Fruit fly (Drosophila melanogaster) whole organism: ENCODE results near the gene TfIIFalpha.

Source experiments
- CG8478 ChIP-seq: fragments of >200 bp; optimal IDR thresholded peaks from 2 replicates; lab custom pipeline; 2018; ENCODE audit warnings: inconsistent platforms
- Dll ChIP-seq: fragments of >200 bp; optimal IDR thresholded peaks from 2 replicates; lab custom pipeline; 2017
- EcR ChIP-seq, 2 experiments: fragments of >200 bp; optimal IDR thresholded peaks; 2 replicates each; lab custom pipeline; 2017; ENCODE audit warnings: missing biosample characterization in 2 of 2, missing genetic modification characterization in 2 of 2, missing genetic modification reagents in 2 of 2
- pan ChIP-seq: fragments of >200 bp; optimal IDR thresholded peaks from 2 replicates; lab custom pipeline; 2017
- psq ChIP-seq: fragments of >200 bp; optimal IDR thresholded peaks from 2 replicates; lab custom pipeline; 2017
- usp ChIP-seq: fragments of >200 bp; optimal IDR thresholded peaks from 2 replicates; lab custom pipeline; 2017; ENCODE audit warnings: missing biosample characterization, missing genetic modification characterization, mixed read lengths

The TfIIFalpha gene

DNA sequence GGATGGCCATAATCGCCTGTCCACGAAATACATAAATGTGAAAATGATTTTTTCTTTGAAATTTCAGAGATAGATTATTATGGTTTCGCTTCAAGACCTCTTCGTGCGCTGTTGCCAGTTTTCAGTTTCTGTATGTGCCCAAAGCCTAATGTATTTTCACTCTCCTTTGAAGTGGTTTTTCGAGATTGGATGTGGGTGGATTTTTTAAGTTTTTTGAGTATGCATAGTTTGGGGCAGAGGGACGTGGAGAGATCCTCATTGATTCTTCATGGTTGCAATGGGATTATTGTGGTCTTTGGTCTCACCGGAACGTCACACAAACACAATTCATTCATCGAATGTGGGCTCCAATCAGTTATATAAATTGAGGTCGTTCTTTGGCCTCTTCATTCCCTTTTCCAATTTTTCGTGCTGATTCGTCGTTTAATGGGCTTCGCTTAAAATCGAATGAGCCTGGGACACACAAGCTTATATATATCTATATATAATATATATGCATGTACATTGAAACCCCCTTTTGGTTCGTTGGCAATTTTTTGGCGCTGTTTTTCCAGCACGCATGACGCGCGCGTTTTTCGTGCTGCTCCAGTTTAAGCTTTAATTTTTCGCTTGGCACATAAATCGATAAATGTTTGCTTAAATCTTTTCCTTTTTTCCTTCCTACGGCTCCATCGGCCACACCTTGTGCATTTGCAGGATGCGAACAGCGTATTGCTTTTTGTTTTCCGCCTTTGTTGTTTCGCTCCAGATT lies 31.4 kb downstream of the TfIIFalpha start:
- no peak for TF ChIP-seq Dll
- TF ChIP-seq CG8478 (lab: Kevin White, UChicago) = no peak
- no peak for TF ChIP-seq usp (GFP tag; lab: Kevin White, UChicago)
- no peak for TF ChIP-seq EcR (GFP tag; optimal IDR thresholded peaks at IDR 0.05; lab: Kevin White, UChicago)
- TF ChIP-seq pan (lab: Kevin White, UChicago) = no peak
- no peak for TF ChIP-seq psq

DNA sequence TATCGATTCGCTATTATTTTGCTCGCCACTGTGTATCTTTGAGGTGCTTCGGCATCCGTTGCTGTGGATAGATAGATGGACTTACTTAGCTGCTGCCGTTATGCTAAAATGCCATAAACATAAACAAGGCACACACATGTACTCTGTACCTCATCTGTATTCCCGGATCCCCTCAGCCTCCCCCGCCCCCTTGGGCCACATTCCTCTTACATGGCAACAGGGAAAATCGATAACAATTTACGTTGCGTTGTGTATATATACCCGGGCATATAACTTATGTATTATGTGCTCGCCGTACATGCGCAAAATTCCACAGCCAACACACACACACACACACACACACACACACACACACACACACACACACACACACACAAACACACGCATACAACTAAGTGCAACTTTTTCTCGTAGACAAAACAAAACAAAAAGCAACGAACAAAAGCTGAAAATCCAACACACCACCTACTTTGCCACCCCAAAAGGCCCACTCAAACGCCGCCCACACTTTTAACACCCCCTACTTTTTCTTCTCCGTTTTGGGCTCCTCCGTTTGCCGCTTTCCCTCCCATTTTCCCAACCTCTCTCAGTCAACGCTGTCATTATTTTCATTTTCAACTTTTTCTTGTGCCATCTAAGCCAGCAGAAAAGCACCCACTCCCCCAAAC lies 33.6 kb downstream of the TfIIFalpha start:
- TF ChIP-seq CG8478 (lab: Kevin White, UChicago) = no peak
- TF ChIP-seq psq = no peak

DNA sequence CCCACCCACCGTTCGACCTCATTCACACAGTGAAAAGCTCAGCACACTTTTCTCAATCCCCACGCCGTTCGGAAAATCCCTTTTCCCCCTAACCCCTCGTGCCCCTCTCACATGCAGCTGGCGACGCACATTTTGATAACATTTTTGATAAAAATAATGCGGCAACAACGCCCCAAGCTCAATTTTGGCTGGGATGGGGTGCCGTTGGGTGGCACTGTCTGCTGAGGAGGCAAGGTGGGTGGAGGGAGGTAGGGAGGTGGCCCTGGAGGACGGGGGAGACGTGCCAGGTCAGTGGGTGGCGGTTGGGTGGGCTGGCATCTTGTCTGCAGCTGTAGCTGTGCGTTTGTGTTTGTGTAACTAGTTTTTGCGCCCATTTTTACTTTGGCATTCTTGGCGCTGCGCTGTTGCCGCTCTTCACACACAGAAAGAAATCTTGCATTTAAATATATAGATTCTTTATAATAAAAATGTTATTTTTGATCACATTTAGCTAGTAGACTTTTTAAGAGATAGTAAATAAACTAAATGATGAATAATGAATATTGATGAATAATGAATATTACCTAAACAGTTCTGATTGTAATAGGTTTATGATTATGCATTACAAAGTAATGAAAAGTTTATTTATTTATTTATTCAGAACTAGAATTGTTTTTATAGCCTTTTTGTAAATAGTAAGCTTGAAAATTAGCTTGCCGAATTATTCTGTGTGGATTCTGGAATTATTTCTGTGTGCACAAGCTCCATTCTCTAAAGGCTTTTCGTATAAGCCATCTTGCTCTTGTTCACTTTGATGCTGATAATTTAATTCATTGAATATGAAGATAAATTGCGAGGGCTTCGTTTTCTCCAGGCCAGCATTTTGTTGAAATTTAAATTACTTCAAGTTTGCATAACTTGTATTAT lies 34.4 kb downstream of the TfIIFalpha start:
- TF ChIP-seq CG8478 (lab: Kevin White, UChicago) = no peak
- TF ChIP-seq EcR (GFP tag; optimal IDR thresholded peaks at IDR 0.05; lab: Kevin White, UChicago) = no peak
- TF ChIP-seq psq = no peak
- no peak for TF ChIP-seq usp (GFP tag; lab: Kevin White, UChicago)
- TF ChIP-seq pan (lab: Kevin White, UChicago) = no peak
- TF ChIP-seq Dll = no peak

DNA sequence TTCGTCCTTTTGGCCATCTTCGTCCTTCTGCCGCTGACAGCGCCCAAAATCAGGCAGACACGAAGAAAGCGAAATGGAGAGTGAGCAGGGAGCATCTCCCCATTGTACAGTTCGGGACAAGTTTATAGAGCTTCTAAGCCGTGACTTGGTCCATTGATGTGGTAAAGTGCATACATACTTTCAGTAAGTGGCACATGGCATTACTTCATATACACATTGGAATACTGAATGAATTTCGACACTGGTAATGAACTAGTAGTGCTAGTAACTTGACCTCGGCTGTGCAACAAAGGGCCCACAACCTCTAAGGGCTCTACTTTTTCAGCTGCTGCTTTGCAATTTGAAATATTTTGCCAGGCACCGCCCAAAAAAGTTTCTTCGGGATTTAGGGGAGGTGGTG lies 36.0 kb downstream of the TfIIFalpha start:
- TF ChIP-seq usp (GFP tag; lab: Kevin White, UChicago) (no peak), CG8478 (lab: Kevin White, UChicago) (no peak), Dll (no peak)

DNA sequence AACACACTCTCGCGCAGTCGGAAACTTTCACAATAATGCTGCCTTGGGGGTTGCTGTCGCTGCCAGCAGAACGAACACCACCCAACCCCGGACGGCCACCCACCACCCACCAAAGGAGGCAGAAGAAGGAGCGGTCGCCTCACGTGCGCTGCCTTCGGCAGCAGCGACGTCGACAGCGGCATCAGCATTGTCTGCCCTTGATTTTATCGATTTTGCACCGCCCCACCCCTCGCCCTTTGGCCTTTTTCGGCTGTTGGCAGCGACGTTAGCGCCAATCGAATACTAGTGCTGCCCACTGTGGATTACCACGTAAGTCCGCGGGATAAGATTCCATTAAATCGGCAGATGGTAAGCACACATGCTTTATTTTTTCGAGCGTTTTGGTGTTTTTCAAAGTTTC lies 38.8 kb downstream of the TfIIFalpha start:
- no peak for TF ChIP-seq CG8478 (lab: Kevin White, UChicago)
- no peak for TF ChIP-seq Dll

DNA sequence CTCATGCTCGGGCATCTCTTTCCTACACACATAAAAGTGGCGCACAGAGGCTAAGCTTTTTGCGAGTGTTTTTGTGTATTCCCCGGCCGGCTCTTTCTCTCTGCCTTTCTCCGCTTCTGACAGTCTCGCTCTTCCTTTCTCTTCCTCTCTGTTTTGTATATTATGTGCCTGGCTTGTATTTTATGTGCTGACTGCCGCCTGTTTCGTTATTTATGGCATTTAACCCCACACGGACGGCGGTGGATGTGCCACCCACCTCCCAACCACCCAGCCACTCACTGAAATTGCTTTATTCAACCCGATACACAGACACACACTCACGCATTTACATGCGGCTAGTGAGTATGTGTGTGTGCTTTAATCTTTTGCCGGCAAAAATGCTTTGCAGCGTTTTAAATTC lies 39.7 kb downstream of the TfIIFalpha start:
- TF ChIP-seq EcR (GFP tag; optimal IDR thresholded peaks at IDR 0.05; lab: Kevin White, UChicago) = no peak
- TF ChIP-seq Dll = no peak

DNA sequence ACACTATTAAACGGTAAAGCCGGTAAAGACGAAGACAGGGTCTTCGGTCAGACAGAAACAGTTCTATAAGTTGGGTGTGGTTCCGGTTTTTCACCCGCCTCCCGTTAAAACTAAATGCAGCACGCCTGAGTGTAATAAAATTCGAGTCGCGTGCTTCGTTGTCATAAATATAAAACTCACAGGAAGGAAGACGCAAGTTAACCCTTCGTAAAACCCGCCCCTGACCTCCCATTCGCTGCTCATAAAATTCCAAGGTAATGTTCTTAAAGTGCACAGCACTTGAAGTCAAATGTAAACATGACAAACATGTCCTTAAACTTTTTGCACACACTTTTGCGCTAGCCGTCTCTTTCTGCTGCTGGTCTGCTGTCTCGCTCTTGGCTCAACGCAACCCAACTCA lies 41.0 kb downstream of the TfIIFalpha start:
- TF ChIP-seq pan (lab: Kevin White, UChicago) (no peak), usp (GFP tag; lab: Kevin White, UChicago) (no peak), CG8478 (lab: Kevin White, UChicago) (no peak), EcR (GFP tag; optimal IDR thresholded peaks at IDR 0.05; lab: Kevin White, UChicago) (no peak), psq (no peak), Dll (no peak)

DNA sequence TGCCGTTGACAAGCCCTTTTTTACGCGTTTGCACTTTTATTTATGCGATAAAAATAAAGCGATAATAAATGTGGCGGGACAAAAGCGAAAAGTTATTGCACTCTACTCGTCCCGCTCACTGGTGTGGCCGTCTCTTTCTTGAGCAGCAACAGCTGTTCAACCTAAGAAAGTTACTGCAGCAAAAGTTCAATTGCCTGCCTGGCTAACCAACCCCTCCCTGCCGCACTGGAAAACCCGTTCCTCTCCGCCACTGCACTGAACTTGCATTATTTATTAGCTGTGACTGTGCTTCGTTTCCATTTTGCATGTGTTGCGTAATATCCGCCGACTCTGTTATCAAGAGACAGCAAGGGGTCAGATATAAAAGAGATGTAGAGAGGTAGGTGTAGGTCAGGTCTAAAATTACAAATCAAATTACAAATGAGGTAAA lies 41.5 kb downstream of the TfIIFalpha start:
- peak; percentile 70 to 92 for TF ChIP-seq EcR (GFP tag; optimal IDR thresholded peaks at IDR 0.05; lab: Kevin White, UChicago)
- TF ChIP-seq Dll = no peak

DNA sequence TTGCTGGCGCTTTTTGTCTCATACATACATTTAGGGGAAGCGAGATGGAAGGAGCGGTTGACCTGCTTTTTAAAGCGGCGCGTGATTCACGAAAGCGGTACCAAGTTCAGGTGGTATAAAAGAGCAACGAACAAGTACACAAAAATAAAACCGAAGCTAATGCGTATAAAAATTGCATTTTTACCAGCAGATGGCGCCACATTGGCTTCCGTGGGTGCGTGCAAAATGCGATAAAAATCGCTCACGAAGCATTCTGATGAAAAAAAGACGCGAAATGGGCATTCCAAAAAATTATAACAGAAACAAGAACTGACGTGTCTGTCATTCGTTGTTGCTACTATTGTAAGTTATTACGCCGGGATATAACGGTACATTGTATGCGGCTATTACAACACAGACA lies 42.9 kb downstream of the TfIIFalpha start:
- TF ChIP-seq Dll (no peak), CG8478 (lab: Kevin White, UChicago) (no peak)

DNA sequence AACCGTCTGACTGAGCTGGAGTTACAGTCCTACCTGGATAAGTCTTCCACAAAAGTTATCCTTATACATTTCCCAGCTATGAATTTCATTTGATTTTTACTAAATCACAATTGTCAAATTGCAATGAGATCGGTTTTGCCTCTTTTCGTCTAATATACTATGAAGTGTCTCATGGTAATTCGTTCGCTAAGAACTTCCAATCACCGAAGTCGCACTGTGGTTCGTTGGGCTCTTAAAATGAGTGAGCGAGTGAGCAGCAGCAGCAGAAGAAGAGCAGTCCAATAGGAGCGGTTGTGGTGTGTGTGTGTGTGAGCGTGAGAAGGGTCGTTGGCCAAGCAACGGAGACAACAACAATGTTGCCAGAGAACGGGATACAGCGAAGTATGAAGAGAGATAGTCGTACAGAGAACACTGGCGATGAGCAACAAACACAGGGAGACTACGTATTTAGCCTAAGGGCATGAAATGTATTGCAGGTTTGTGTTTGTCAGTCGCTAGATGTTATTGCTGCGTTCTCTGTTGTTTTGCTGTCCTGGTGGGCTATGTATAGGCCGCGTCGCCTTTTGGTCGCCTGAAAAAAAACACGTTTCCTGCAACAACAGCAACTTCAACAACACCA lies 43.8 kb downstream of the TfIIFalpha start:
- TF ChIP-seq CG8478 (lab: Kevin White, UChicago) = no peak
- no peak for TF ChIP-seq Dll
- no peak for TF ChIP-seq pan (lab: Kevin White, UChicago)
- TF ChIP-seq EcR (GFP tag; optimal IDR thresholded peaks at IDR 0.05; lab: Kevin White, UChicago) = peak; percentile 36 to 95
- TF ChIP-seq usp (GFP tag; lab: Kevin White, UChicago) = no peak
- no peak for TF ChIP-seq psq

DNA sequence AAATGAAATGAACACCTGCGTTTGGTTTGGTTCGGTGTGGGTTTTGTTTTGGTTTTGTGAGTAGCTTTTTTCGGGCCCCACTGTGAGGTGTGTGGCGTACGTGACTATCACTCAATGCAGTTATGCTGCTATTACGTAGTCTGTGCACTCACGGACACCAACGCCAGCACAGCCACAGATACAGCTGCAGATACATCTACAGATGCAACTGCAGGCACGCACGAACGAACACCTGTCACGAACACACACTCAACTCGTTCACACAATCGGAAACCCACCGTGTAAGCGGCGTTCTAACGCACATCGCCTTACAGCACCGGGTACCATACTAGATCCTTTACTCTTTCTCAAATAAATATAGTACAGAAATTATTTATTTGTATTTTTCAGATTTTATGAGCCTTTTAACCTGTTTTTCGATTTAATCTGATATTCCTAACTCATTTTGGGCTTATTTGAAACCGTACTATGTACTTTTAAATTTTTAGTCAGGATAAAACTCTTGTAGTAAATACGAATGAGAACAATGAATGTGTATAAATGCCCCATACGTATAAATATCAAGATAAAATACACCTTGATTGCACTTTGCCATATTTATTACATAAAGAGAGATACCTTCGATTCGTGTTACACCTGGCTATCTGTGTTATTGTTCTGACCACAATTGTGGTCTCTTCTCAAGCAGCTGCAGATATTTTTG lies 45.3 kb downstream of the TfIIFalpha start:
- TF ChIP-seq EcR (GFP tag; optimal IDR thresholded peaks at IDR 0.05; lab: Kevin White, UChicago) (no peak), psq (no peak), usp (GFP tag; lab: Kevin White, UChicago) (no peak), pan (lab: Kevin White, UChicago) (no peak), CG8478 (lab: Kevin White, UChicago) (no peak), Dll (no peak)
